Fruit fly (Drosophila melanogaster) whole organism, prepupa: Measurements from ENCODE around the gene Naa40.

Experiments
- Blimp-1 ChIP-seq: fragments of 200-800 bp; sonication (Bioruptor generic); optimal IDR thresholded peaks from 3 replicates; lab custom pipeline; 2017; ENCODE audit warnings: missing biosample characterization, missing genetic modification characterization, mild to moderate bottlenecking, moderate library complexity, missing genetic modification reagents
- CG10631 ChIP-seq: fragments of 200-800 bp; sonication (Bioruptor generic); optimal IDR thresholded peaks from 2 replicates; lab custom pipeline; 2016; ENCODE audit warnings: missing biosample characterization, missing genetic modification characterization
- CG11762 ChIP-seq: fragments of 200-800 bp; sonication (Bioruptor generic); optimal IDR thresholded peaks from 3 replicates; lab custom pipeline; 2016; ENCODE audit warnings: missing biosample characterization, missing genetic modification characterization; ENCODE audit not compliant: insufficient read depth
- CG11902 ChIP-seq: fragments of 200-800 bp; sonication (Bioruptor generic); optimal IDR thresholded peaks from 3 replicates; lab custom pipeline; 2016; ENCODE audit warnings: missing biosample characterization, missing genetic modification characterization
- CG15336 ChIP-seq: fragments of 200-800 bp; sonication (Bioruptor generic); IDR thresholded peaks from 2 replicates; pipeline ENCODE4 v1.3.6; 2022; ENCODE audit warnings: missing biosample characterization, missing genetic modification characterization
- CG1621 ChIP-seq: fragments of 200-800 bp; sonication (Bioruptor generic); optimal IDR thresholded peaks from 3 replicates; lab custom pipeline; 2018; ENCODE audit warnings: missing biosample characterization, mild to moderate bottlenecking, missing genetic modification characterization
- CG16779 ChIP-seq: fragments of 200-800 bp; sonication (Bioruptor generic); optimal IDR thresholded peaks from 3 replicates; lab custom pipeline; 2017; ENCODE audit warnings: missing biosample characterization, mild to moderate bottlenecking, missing genetic modification characterization
- CG3032 ChIP-seq: fragments of 200-800 bp; optimal IDR thresholded peaks from 2 replicates; lab custom pipeline; 2019; ENCODE audit warnings: missing biosample characterization, mild to moderate bottlenecking, missing genetic modification characterization, moderate library complexity
- CG32006 ChIP-seq: fragments of 200-800 bp; sonication (Bioruptor generic); optimal IDR thresholded peaks from 3 replicates; lab custom pipeline; 2017; ENCODE audit warnings: missing biosample characterization, mild to moderate bottlenecking, missing genetic modification characterization
- CG34406 ChIP-seq: fragments of 200-800 bp; sonication (Bioruptor generic); optimal IDR thresholded peaks from 3 replicates; lab custom pipeline; 2016; ENCODE audit warnings: missing biosample characterization, missing genetic modification characterization
- CG4318 ChIP-seq: fragments of 200-800 bp; sonication (Bioruptor generic); optimal IDR thresholded peaks from 3 replicates; lab custom pipeline; 2017; ENCODE audit warnings: missing biosample characterization, mild to moderate bottlenecking, missing genetic modification characterization
- CG6276 ChIP-seq: fragments of 200-800 bp; sonication (Bioruptor generic); optimal IDR thresholded peaks from 2 replicates; lab custom pipeline; 2017; ENCODE audit warnings: missing biosample characterization, mild to moderate bottlenecking, missing genetic modification characterization
- CG6808 ChIP-seq: fragments of 200-800 bp; sonication (Bioruptor generic); optimal IDR thresholded peaks from 3 replicates; lab custom pipeline; 2017; ENCODE audit warnings: missing biosample characterization, missing genetic modification characterization, mild to moderate bottlenecking, moderate library complexity, missing genetic modification reagents
- CG7368 ChIP-seq: fragments of 200-800 bp; sonication (Bioruptor generic); optimal IDR thresholded peaks from 3 replicates; lab custom pipeline; 2016; ENCODE audit warnings: missing biosample characterization, missing genetic modification characterization
- CG8319 ChIP-seq: fragments of 200-800 bp; sonication (Bioruptor generic); optimal IDR thresholded peaks from 3 replicates; lab custom pipeline; 2016; ENCODE audit warnings: missing biosample characterization, missing genetic modification characterization
- CG9139 ChIP-seq: fragments of 200-800 bp; sonication (Bioruptor generic); optimal IDR thresholded peaks from 3 replicates; lab custom pipeline; 2017; ENCODE audit warnings: missing biosample characterization, mild to moderate bottlenecking, missing genetic modification characterization
- Eip75B ChIP-seq: fragments of 200-800 bp; sonication (Bioruptor generic); optimal IDR thresholded peaks from 3 replicates; lab custom pipeline; 2016; ENCODE audit warnings: missing biosample characterization, missing genetic modification characterization
- Eip78C ChIP-seq: fragments of 200-800 bp; sonication (Bioruptor generic); peaks from one replicate; lab custom pipeline; 2016; ENCODE audit warnings: missing biosample characterization, missing genetic modification characterization
- Eip93F ChIP-seq: fragments of 200-800 bp; sonication (Bioruptor generic); optimal IDR thresholded peaks from 2 replicates; lab custom pipeline; 2016; ENCODE audit warnings: missing biosample characterization, mild to moderate bottlenecking, missing genetic modification characterization
- Ets21C ChIP-seq: fragments of 200-800 bp; sonication (Bioruptor generic); optimal IDR thresholded peaks from 3 replicates; lab custom pipeline; 2016; ENCODE audit warnings: missing biosample characterization, missing genetic modification characterization
- Ets96B ChIP-seq: fragments of 200-800 bp; optimal IDR thresholded peaks from 2 replicates; lab custom pipeline; 2019; ENCODE audit warnings: missing biosample characterization, mild to moderate bottlenecking, missing genetic modification characterization, moderate library complexity
- Gug ChIP-seq: fragments of 200-800 bp; sonication (Bioruptor generic); IDR thresholded peaks from 2 replicates; pipeline ENCODE4 v1.3.6; 2022; ENCODE audit warnings: missing biosample characterization, missing genetic modification characterization
- Hr38 ChIP-seq: sonication (Bioruptor generic); optimal IDR thresholded peaks from 2 replicates; lab custom pipeline; 2016; ENCODE audit warnings: missing biosample characterization, missing genetic modification characterization
- Hr39 ChIP-seq: fragments of 200-800 bp; sonication (Bioruptor generic); optimal IDR thresholded peaks from 2 replicates; lab custom pipeline; 2016; ENCODE audit warnings: missing biosample characterization, missing genetic modification characterization
- Lpt ChIP-seq: fragments of 200-800 bp; sonication (Bioruptor generic); optimal IDR thresholded peaks from 3 replicates; lab custom pipeline; 2016; ENCODE audit warnings: missing biosample characterization, missing genetic modification characterization
- Met ChIP-seq: fragments of 200-800 bp; sonication (Bioruptor generic); optimal IDR thresholded peaks from 3 replicates; lab custom pipeline; 2016; ENCODE audit warnings: missing biosample characterization, missing genetic modification characterization
- OdsH ChIP-seq: fragments of 200-800 bp; sonication (Bioruptor generic); optimal IDR thresholded peaks from 3 replicates; lab custom pipeline; 2016; ENCODE audit warnings: missing biosample characterization, missing genetic modification characterization
- Sox102F ChIP-seq: fragments of 200-800 bp; sonication (Bioruptor generic); optimal IDR thresholded peaks from 2 replicates; lab custom pipeline; 2016; ENCODE audit warnings: missing biosample characterization, mild to moderate bottlenecking, missing genetic modification characterization
- Sox14 ChIP-seq: fragments of 200-800 bp; sonication (Bioruptor generic); optimal IDR thresholded peaks from 3 replicates; lab custom pipeline; 2016; ENCODE audit warnings: missing biosample characterization, missing genetic modification characterization
- Sox15 ChIP-seq: fragments of 200-800 bp; sonication (Bioruptor generic); optimal IDR thresholded peaks from 3 replicates; lab custom pipeline; 2016; ENCODE audit warnings: missing biosample characterization, missing genetic modification characterization
- acj6 ChIP-seq: fragments of 200-800 bp; sonication (Bioruptor generic); optimal IDR thresholded peaks from 3 replicates; lab custom pipeline; 2016; ENCODE audit warnings: missing biosample characterization, missing genetic modification characterization
- cyc ChIP-seq: fragments of 200-800 bp; sonication (Bioruptor generic); optimal IDR thresholded peaks from 3 replicates; lab custom pipeline; 2016; ENCODE audit warnings: missing biosample characterization, missing genetic modification characterization
- dac ChIP-seq: fragments of 200-800 bp; sonication (Bioruptor generic); optimal IDR thresholded peaks from 2 replicates; lab custom pipeline; 2017; ENCODE audit warnings: missing biosample characterization, mild to moderate bottlenecking, missing genetic modification characterization
- dsx ChIP-seq: fragments of 200-800 bp; optimal IDR thresholded peaks from 3 replicates; lab custom pipeline; 2019; ENCODE audit warnings: missing biosample characterization, mild to moderate bottlenecking, missing genetic modification characterization, moderate library complexity; ENCODE audit not compliant: poor library complexity, severe bottlenecking
- eg ChIP-seq: fragments of 200-800 bp; sonication (Bioruptor generic); IDR thresholded peaks from 3 replicates; pipeline ENCODE4 v1.3.6; 2022; ENCODE audit warnings: missing biosample characterization, missing genetic modification characterization
- fd59A ChIP-seq: fragments of 200-800 bp; sonication (Bioruptor generic); optimal IDR thresholded peaks from 2 replicates; lab custom pipeline; 2017; ENCODE audit warnings: missing biosample characterization, mild to moderate bottlenecking, missing genetic modification characterization, missing genetic modification reagents
- fd85E ChIP-seq: fragments of 200-800 bp; sonication (Bioruptor generic); optimal IDR thresholded peaks from 3 replicates; lab custom pipeline; 2016; ENCODE audit warnings: missing biosample characterization, missing genetic modification characterization
- fkh ChIP-seq: fragments of 200-800 bp; sonication (Bioruptor generic); optimal IDR thresholded peaks from 3 replicates; lab custom pipeline; 2017; ENCODE audit warnings: missing biosample characterization, mild to moderate bottlenecking, missing genetic modification characterization, moderate library complexity
- lz ChIP-seq: fragments of 200-800 bp; sonication (Bioruptor generic); optimal IDR thresholded peaks from 3 replicates; lab custom pipeline; 2016; ENCODE audit warnings: missing biosample characterization, missing genetic modification characterization
- net ChIP-seq: fragments of 200-800 bp; sonication (Bioruptor generic); optimal IDR thresholded peaks from 3 replicates; lab custom pipeline; 2016; ENCODE audit warnings: missing biosample characterization, missing genetic modification characterization
- salr ChIP-seq, 2 experiments: fragments of 200-800 bp; sonication (Bioruptor generic); optimal IDR thresholded peaks; 3 replicates each; lab custom pipeline; 2016 to 2018; ENCODE audit warnings: missing biosample characterization in 2 of 2, missing genetic modification characterization in 2 of 2, mild to moderate bottlenecking in 1 of 2
- spab ChIP-seq: fragments of 200-800 bp; sonication (Bioruptor generic); optimal IDR thresholded peaks from 2 replicates; lab custom pipeline; 2017; ENCODE audit warnings: missing biosample characterization, mild to moderate bottlenecking, missing genetic modification characterization, missing genetic modification reagents
- svp ChIP-seq: fragments of 200-800 bp; sonication (Bioruptor generic); peaks from one replicate; lab custom pipeline; 2016; ENCODE audit warnings: missing biosample characterization, missing genetic modification characterization
- topi ChIP-seq: fragments of 200-800 bp; sonication (Bioruptor generic); optimal IDR thresholded peaks from 3 replicates; lab custom pipeline; 2016; ENCODE audit warnings: missing biosample characterization, missing genetic modification characterization
- vri ChIP-seq: fragments of 200-800 bp; sonication (Bioruptor generic); optimal IDR thresholded peaks from 3 replicates; lab custom pipeline; 2016; ENCODE audit warnings: missing biosample characterization, mild to moderate bottlenecking, missing genetic modification characterization

The Naa40 gene

DNA sequence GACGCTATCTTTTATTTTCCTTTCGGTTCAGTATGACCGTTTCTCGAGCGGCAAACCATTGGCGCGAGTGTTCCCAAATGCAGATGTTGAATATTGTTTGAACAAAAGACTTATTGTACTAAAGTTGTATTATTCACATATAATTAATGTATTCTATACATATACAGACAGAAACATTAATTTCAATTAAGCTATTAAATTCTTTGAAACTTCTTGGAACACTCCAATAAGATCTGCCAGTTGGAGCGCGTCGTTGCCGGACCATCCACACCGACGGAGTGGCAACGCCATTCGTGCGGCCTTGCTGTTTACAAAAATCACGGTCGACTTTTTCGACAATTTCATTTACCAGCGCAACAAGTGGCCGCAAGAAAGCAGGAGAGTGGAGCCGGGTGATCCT, 20.3 kb upstream of the Naa40 start, which contains the start of the genes Wdr24 and IntS11 (continued):
- peak; percentile 95 for TF ChIP-seq Ets21C (GFP tag; lab: Kevin White, UChicago)
- peak; percentile 98 for TF ChIP-seq Sox14 (GFP tag; lab: Kevin White, UChicago)
- no peak for TF ChIP-seq fd85E (GFP tag; lab: Kevin White, UChicago)
- TF ChIP-seq CG9139, result no peak
- peak; percentile 99 for TF ChIP-seq eg (GFP tag; lab: Robert Waterston, UW)
- TF ChIP-seq CG10631 (GFP tag; lab: Kevin White, UChicago), result peak; percentile 95
- peak; percentile 95 for TF ChIP-seq acj6 (GFP tag; lab: Kevin White, UChicago)
- no peak for TF ChIP-seq Eip75B (GFP tag; lab: Kevin White, UChicago)

DNA sequence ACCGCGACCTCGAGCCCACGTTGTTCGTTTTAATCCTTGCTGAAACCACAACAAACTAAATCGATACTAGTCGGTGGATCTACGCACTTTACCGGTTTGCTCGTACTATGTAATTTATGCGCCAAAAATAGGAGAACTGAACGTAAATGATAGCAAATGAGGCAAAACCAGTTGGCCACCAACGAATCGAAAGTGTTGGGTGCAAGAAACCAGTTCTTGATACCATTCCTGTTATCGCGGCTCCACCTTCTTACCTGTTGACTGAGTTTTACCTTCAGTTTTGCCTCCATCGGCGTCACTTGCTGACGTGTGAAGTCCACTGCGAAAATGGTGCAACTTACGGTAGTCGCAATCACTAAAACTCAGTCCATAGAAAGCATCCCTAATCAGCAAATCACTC, 15.3 kb upstream of the Naa40 start:
- no peak for TF ChIP-seq topi
- no peak for TF ChIP-seq spab
- TF ChIP-seq Eip93F (GFP tag; lab: Kevin White, UChicago), result no peak
- TF ChIP-seq Hr38 (GFP tag; lab: Kevin White, UChicago), result no peak
- TF ChIP-seq CG1621 (tag; lab: Kevin White, UChicago), result no peak
- no peak for TF ChIP-seq fkh (GFP tag; lab: Kevin White, UChicago)
- no peak for TF ChIP-seq Ets21C (GFP tag; lab: Kevin White, UChicago)
- no peak for TF ChIP-seq Hr39 (GFP tag; lab: Kevin White, UChicago)
- TF ChIP-seq Eip78C (GFP tag; lab: Kevin White, UChicago), result peak; percentile 14
- peak; percentile 49 for TF ChIP-seq dsx (GFP tag; lab: Kevin White, UChicago)
- no peak for TF ChIP-seq vri (GFP tag; lab: Kevin White, UChicago)
- no peak for TF ChIP-seq CG32006 (GFP tag; lab: Kevin White, UChicago)
- no peak for TF ChIP-seq Gug (GFP tag; lab: Robert Waterston, UW)
- TF ChIP-seq CG6808 (GFP tag; lab: Kevin White, UChicago), result no peak
- no peak for TF ChIP-seq svp (GFP tag; lab: Kevin White, UChicago)
- peak; percentile 76 for TF ChIP-seq Blimp-1 (GFP tag; lab: Kevin White, UChicago)
- TF ChIP-seq lz (GFP tag; lab: Kevin White, UChicago), result no peak

DNA sequence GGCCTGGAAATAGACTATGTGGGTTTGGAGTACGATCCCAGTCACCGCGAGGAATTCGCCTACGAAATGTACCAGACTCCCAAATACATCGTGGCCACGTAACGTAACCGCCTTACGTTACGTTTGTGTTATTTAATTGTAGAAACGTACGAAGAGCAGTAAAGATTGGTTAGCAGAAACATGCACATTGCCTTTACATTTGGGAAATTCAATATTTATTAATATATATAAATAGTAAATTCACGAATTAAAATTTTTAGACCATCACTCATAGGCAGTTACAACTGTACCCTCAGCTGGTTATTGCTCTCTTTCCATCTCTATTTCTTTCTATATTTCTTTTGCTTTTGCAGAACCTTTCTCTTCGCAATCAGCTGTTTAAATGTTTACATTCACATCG, 13.1 kb upstream of the Naa40 start, which contains the start of gene Gnpnat:
Gene Gnpnat, plus strand, starts transcription at position 385 of the 400 bp plus-strand sequence.
- TF ChIP-seq Gug (GFP tag; lab: Robert Waterston, UW) (no peak), Sox14 (GFP tag; lab: Kevin White, UChicago) (peak; percentile 38), CG1621 (tag; lab: Kevin White, UChicago) (peak; percentile 17), CG10631 (GFP tag; lab: Kevin White, UChicago) (peak; percentile 64), CG34406 (GFP tag; lab: Kevin White, UChicago) (peak; percentile 40), CG11902 (GFP tag; lab: Kevin White, UChicago) (peak; percentile 36), eg (GFP tag; lab: Robert Waterston, UW) (no peak), spab (peak; percentile 6), Eip78C (GFP tag; lab: Kevin White, UChicago) (peak; percentile 90), fd59A (GFP tag; lab: Kevin White, UChicago) (no peak), fkh (GFP tag; lab: Kevin White, UChicago) (no peak), Ets21C (GFP tag; lab: Kevin White, UChicago) (no peak), CG16779 (tag; lab: Kevin White, UChicago) (peak; percentile 25), Blimp-1 (GFP tag; lab: Kevin White, UChicago) (no peak), topi (peak; percentile 45), net (GFP tag; lab: Kevin White, UChicago) (peak; percentile 54), salr (GFP tag; optimal IDR thresholded peaks at IDR 0.05; lab: Kevin White, UChicago) (no peak), CG4318 (peak; percentile 12), Ets96B (tag; lab: Kevin White, UChicago) (peak; percentile 66), CG8319 (GFP tag; lab: Kevin White, UChicago) (no peak), fd85E (GFP tag; lab: Kevin White, UChicago) (no peak), Lpt (peak; percentile 25), OdsH (GFP tag; lab: Kevin White, UChicago) (peak; percentile 71), dac (peak; percentile 38), CG15336 (no peak), CG11762 (peak; percentile 10), CG7368 (GFP tag; lab: Kevin White, UChicago) (no peak), CG3032 (peak; percentile 13), Sox102F (peak; percentile 44), cyc (peak; percentile 21), Met (GFP tag; lab: Kevin White, UChicago) (peak; percentile 47), vri (GFP tag; lab: Kevin White, UChicago) (peak; percentile 55), Eip75B (GFP tag; lab: Kevin White, UChicago) (peak; percentile 63), svp (GFP tag; lab: Kevin White, UChicago) (peak; percentile 51), lz (GFP tag; lab: Kevin White, UChicago) (peak; percentile 54), Sox15 (GFP tag; lab: Kevin White, UChicago) (no peak), CG6276 (GFP tag; lab: Kevin White, UChicago) (peak; percentile 63)
